In genomic region chr2L:14112192-14112591, dm6 we compare ENCODE assay signal across 2 fruit fly cellular contexts.
TF ChIP-seq lines count a peak whose summit lies in the region.

No protein-coding gene starts in this region.

- TF ChIP-seq CTCF in S2 (optimal IDR thresholded peaks at IDR 0.05; lab: Kevin White, UChicago) = peak; percentile 60 to 67
- peak; percentile 66 for TF ChIP-seq CTCF in whole organism, embryonic (GFP tag; optimal IDR thresholded peaks at IDR 0.05; lab: Kevin White, UChicago)

TF ChIP-seq in whole organism, embryonic, 481 proteins besides CTCF, POLR2A, EP300 and RAD21:
- TF ChIP-seq Ets65A (GFP tag; lab: Kevin White, UChicago) (peak; percentile 42), ems (GFP tag; optimal IDR thresholded peaks at IDR 0.05; lab: Kevin White, UChicago) (no peak)
